Worm (Caenorhabditis elegans): Measurements from ENCODE around the gene dod-22.

DNA sequence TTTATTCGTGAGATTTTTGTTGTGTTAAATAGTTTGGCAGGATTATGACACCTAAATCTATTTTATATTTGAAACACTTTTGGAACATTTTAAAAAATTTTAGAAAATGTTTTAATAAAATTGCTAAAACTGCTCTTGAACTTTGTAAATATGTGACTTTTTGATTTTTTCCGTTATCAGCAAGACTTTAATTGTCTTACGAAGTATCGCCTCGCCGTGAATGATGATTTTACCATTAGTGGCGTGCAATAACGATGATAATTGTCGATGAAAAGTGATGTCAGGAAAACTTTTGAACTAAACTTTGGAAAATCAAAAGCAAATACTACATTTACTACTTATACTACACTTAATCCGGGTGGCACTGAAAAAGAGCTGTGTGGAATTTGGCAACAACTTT is 44.6 kb upstream of the dod-22 start:
- TF ChIP-seq tab-1 (GFP tag; IDR thresholded peaks at IDR 0.05) (no peak), med-1 (GFP tag; optimal IDR thresholded peaks at IDR 0.05; ENCODE audit: insufficient read depth) (no peak), T22C8.4 (GFP tag; IDR thresholded peaks at IDR 0.05) (no peak), ztf-29 (GFP tag; IDR thresholded peaks at IDR 0.05) (no peak), flt-1 (GFP tag; IDR thresholded peaks at IDR 0.05) (no peak)
